Worm (Caenorhabditis elegans): Measurements from ENCODE around the gene F53B1.3.

F53B1.3 gene

DNA sequence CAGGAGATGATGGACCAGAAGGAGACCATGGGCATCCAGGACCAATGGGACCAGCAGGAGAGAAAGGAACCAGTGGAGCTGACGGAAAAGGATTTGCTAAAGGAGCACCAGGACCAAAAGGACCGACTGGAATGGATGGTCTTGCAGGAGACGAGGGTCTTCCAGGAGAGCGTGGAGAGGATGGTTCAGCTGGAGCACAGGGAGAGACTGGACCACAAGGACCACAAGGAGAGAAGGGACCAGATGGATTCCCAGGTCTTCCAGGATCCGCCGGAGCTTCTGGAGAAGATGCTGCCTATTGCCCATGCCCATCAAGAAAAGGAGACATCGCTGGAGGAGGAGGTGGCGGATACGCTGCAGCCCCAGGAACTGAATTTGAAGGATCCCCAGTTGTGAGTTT is 11.3 kb upstream of the F53B1.3 start:
- TF ChIP-seq klf-2 (GFP tag; conservative IDR thresholded peaks at IDR 0.05) (no peak), flt-1 (GFP tag; IDR thresholded peaks at IDR 0.05) (no peak), ztf-29 (GFP tag; IDR thresholded peaks at IDR 0.05) (no peak), ztf-23 (GFP tag; IDR thresholded peaks at IDR 0.05) (no peak), med-1 (GFP tag; optimal IDR thresholded peaks at IDR 0.05; ENCODE audit: insufficient read depth) (no peak), cog-1 (tag; optimal IDR thresholded peaks at IDR 0.05) (no peak), tab-1 (GFP tag; IDR thresholded peaks at IDR 0.05) (no peak), T22C8.4 (GFP tag; IDR thresholded peaks at IDR 0.05) (no peak), ref-1 (GFP tag; conservative IDR thresholded peaks at IDR 0.05) (no peak)

DNA sequence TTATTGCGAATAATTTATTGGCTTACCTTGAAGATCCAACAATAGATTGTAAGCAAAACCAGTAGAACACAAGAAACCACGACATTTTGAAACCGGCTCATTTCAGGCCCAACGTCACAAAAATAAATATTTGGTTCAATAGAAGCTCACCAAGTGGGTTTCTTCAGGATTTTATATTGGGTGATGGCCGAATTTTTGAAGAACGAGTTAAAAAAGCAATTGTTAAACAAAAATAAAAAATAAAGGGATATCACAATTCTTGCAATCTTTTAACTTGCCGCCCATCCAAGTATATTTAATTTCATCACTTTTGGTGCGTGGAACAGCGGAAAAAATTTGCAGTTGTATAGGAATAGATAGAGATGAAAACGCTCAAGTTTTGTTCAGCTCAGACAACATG is 8.6 kb upstream of the F53B1.3 start, which contains the start of gene T21D9.2:
Gene T21D9.2, minus strand, starts transcription at position 101 of the 400 bp plus-strand sequence.
- TF ChIP-seq ztf-23 (GFP tag; IDR thresholded peaks at IDR 0.05) (no peak), med-1 (GFP tag; optimal IDR thresholded peaks at IDR 0.05; ENCODE audit: insufficient read depth) (no peak), flt-1 (GFP tag; IDR thresholded peaks at IDR 0.05) (no peak), ztf-29 (GFP tag; IDR thresholded peaks at IDR 0.05) (no peak), T22C8.4 (GFP tag; IDR thresholded peaks at IDR 0.05) (no peak), cog-1 (tag; optimal IDR thresholded peaks at IDR 0.05) (no peak), ref-1 (GFP tag; conservative IDR thresholded peaks at IDR 0.05) (no peak), klf-2 (GFP tag; conservative IDR thresholded peaks at IDR 0.05) (no peak), tab-1 (GFP tag; IDR thresholded peaks at IDR 0.05) (no peak)

- no peak for TF ChIP-seq med-1 (GFP tag; optimal IDR thresholded peaks at IDR 0.05; ENCODE audit: insufficient read depth)
- no peak for TF ChIP-seq cog-1 (tag; optimal IDR thresholded peaks at IDR 0.05)
- no peak for TF ChIP-seq T22C8.4 (GFP tag; IDR thresholded peaks at IDR 0.05)
- no peak for TF ChIP-seq klf-2 (GFP tag; conservative IDR thresholded peaks at IDR 0.05)
- TF ChIP-seq ztf-23 (GFP tag; IDR thresholded peaks at IDR 0.05): no peak
- TF ChIP-seq tab-1 (GFP tag; IDR thresholded peaks at IDR 0.05): no peak
- no peak for TF ChIP-seq flt-1 (GFP tag; IDR thresholded peaks at IDR 0.05)
- no peak for TF ChIP-seq ref-1 (GFP tag; conservative IDR thresholded peaks at IDR 0.05)
- no peak for TF ChIP-seq ztf-29 (GFP tag; IDR thresholded peaks at IDR 0.05)
Observed at ce11 chrX:2099002-2099401, 6.4 kb upstream of the F53B1.3 start.

ce11 chrX:2107414-2107813 is 2.0 kb downstream of the F53B1.3 start:
- TF ChIP-seq T22C8.4 (GFP tag; IDR thresholded peaks at IDR 0.05): no peak
- no peak for TF ChIP-seq flt-1 (GFP tag; IDR thresholded peaks at IDR 0.05)
- no peak for TF ChIP-seq klf-2 (GFP tag; conservative IDR thresholded peaks at IDR 0.05)
- no peak for TF ChIP-seq med-1 (GFP tag; optimal IDR thresholded peaks at IDR 0.05; ENCODE audit: insufficient read depth)
- no peak for TF ChIP-seq tab-1 (GFP tag; IDR thresholded peaks at IDR 0.05)

- TF ChIP-seq med-1 (GFP tag; optimal IDR thresholded peaks at IDR 0.05; ENCODE audit: insufficient read depth) (no peak), klf-2 (GFP tag; conservative IDR thresholded peaks at IDR 0.05) (no peak), ztf-29 (GFP tag; IDR thresholded peaks at IDR 0.05) (no peak), flt-1 (GFP tag; IDR thresholded peaks at IDR 0.05) (0 out of 2 replicates have a peak, but pooled peaks have one; percentile 29), ztf-23 (GFP tag; IDR thresholded peaks at IDR 0.05) (no peak), T22C8.4 (GFP tag; IDR thresholded peaks at IDR 0.05) (no peak), cog-1 (tag; optimal IDR thresholded peaks at IDR 0.05) (no peak), tab-1 (GFP tag; IDR thresholded peaks at IDR 0.05) (no peak)
Observed at ce11 chrX:2108182-2108581, 2.8 kb downstream of the F53B1.3 start.

ce11 chrX:2108682-2109081 is 3.3 kb downstream of the F53B1.3 start, which contains the start of gene F53B1.2:
Gene F53B1.2, plus strand, starts transcription at chrX:2108982.
- TF ChIP-seq tab-1 (GFP tag; IDR thresholded peaks at IDR 0.05) (no peak), ztf-29 (GFP tag; IDR thresholded peaks at IDR 0.05) (no peak), klf-2 (GFP tag; conservative IDR thresholded peaks at IDR 0.05) (no peak), flt-1 (GFP tag; IDR thresholded peaks at IDR 0.05) (no peak), ref-1 (GFP tag; conservative IDR thresholded peaks at IDR 0.05) (no peak), T22C8.4 (GFP tag; IDR thresholded peaks at IDR 0.05) (no peak), med-1 (GFP tag; optimal IDR thresholded peaks at IDR 0.05; ENCODE audit: insufficient read depth) (no peak), ztf-23 (GFP tag; IDR thresholded peaks at IDR 0.05) (no peak), cog-1 (tag; optimal IDR thresholded peaks at IDR 0.05) (no peak)

DNA sequence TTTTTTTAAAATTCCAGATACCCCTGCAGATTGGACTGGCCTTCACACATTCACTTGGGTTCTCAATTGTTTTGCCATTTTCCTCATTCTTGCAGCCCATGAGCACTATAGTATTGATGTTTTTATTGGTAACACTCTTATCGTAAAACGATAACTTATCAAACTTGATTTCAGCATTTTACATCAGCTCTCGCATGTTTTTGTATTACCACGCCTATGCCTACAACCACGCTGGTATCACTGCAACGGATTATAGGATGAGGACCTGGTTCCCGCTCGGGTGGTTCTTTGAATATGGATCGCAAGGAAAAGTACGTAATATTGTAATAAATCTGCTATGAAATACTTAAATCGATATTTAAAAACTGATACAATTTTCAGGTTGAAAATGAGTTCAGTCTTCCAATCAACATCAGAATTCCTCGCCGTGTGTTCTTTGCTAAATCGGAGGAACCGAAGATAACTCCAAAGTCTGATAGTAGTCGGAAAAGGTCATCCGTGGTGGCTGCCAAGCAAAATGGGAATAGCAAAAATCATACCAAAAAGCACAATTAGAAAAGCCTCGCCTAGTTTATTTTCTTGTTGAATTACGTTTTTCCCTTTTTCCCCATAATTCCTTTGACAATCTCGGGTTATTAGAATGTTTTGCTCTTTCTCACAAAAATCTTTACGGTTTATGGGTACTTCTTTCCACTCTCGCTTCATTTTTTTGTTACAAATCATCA is 5.4 kb downstream of the F53B1.3 start:
- TF ChIP-seq flt-1 (GFP tag; IDR thresholded peaks at IDR 0.05) (no peak), ztf-23 (GFP tag; IDR thresholded peaks at IDR 0.05) (no peak), T22C8.4 (GFP tag; IDR thresholded peaks at IDR 0.05) (no peak), ztf-29 (GFP tag; IDR thresholded peaks at IDR 0.05) (no peak), klf-2 (GFP tag; conservative IDR thresholded peaks at IDR 0.05) (no peak), cog-1 (tag; optimal IDR thresholded peaks at IDR 0.05) (no peak), ref-1 (GFP tag; conservative IDR thresholded peaks at IDR 0.05) (no peak), tab-1 (GFP tag; IDR thresholded peaks at IDR 0.05) (no peak), med-1 (GFP tag; optimal IDR thresholded peaks at IDR 0.05; ENCODE audit: insufficient read depth) (no peak)

DNA sequence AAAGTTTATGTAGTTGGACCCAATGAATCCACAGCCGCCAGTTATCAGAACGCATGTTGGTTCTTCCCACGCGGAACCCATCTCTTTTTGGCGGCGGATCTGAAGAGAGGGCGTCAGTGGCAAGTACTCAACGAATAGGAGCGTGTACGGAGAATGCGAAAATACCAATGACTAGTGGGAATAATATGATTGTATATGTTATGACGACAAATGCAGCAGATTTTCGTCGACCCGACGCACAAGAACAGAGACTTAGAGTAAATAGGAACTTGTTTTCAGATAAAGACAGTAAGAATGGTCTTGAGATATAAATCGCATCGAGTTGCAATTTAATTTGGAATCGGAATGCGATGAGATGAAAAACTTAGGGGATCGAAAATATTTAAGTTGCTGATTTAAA is 7.6 kb downstream of the F53B1.3 start, which contains the start of gene bus-5:
Gene bus-5, minus strand, starts transcription at position 101 of the 400 bp plus-strand sequence.
- no peak for TF ChIP-seq T22C8.4 (GFP tag; IDR thresholded peaks at IDR 0.05)

DNA sequence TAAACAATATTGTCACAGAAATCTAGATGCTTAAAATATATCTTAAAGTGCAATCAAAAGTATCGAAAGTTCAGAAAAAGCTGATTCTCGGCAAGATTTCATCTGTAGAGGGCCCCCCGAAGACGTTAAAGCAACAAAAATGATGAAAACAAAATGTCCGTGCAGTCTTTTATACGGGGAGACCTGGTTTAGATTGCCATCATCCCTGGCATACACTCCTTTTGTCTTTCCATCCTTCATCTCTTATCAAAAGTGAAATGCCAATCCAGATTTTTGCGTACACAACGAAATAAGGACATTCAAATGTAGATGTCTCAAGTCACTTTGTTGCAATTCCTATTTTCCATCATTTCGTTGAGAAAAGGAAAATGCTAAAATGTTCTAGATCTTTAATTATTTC is 8.8 kb downstream of the F53B1.3 start:
- TF ChIP-seq ztf-23 (GFP tag; IDR thresholded peaks at IDR 0.05) (no peak), ref-1 (GFP tag; conservative IDR thresholded peaks at IDR 0.05) (no peak), cog-1 (tag; optimal IDR thresholded peaks at IDR 0.05) (no peak), klf-2 (GFP tag; conservative IDR thresholded peaks at IDR 0.05) (no peak), T22C8.4 (GFP tag; IDR thresholded peaks at IDR 0.05) (no peak), ztf-29 (GFP tag; IDR thresholded peaks at IDR 0.05) (no peak), tab-1 (GFP tag; IDR thresholded peaks at IDR 0.05) (no peak), med-1 (GFP tag; optimal IDR thresholded peaks at IDR 0.05; ENCODE audit: insufficient read depth) (no peak), flt-1 (GFP tag; IDR thresholded peaks at IDR 0.05) (no peak)
